Fruit fly (Drosophila melanogaster) whole organism, embryonic: ENCODE data around the gene Dis3.

Source experiments
- CG10462 ChIP-seq: fragments of 200-800 bp; sonication (Bioruptor generic); optimal IDR thresholded peaks from 2 replicates; lab custom pipeline; 2016; ENCODE audit warnings: missing biosample characterization, missing genetic modification characterization
- CG11085 ChIP-seq: fragments of 200-800 bp; sonication (Bioruptor generic); IDR thresholded peaks from 2 replicates; pipeline ENCODE4 v1.3.6; 2022; ENCODE audit warnings: missing biosample characterization, missing genetic modification characterization
- CG1602 ChIP-seq: fragments of 200-800 bp; sonication (Bioruptor generic); optimal IDR thresholded peaks from 3 replicates; lab custom pipeline; 2016; ENCODE audit warnings: missing biosample characterization, missing genetic modification characterization
- CG1647 ChIP-seq: fragments of 200-800 bp; sonication (Bioruptor generic); optimal IDR thresholded peaks from 3 replicates; lab custom pipeline; 2016; ENCODE audit warnings: missing biosample characterization, missing genetic modification characterization
- CG33213 ChIP-seq: fragments of 200-800 bp; sonication (Bioruptor generic); optimal IDR thresholded peaks from 3 replicates; lab custom pipeline; 2016; ENCODE audit warnings: missing biosample characterization, missing genetic modification characterization
- CG9932 ChIP-seq: fragments of 200-800 bp; sonication (Bioruptor generic); IDR thresholded peaks from 2 replicates; pipeline ENCODE4 v1.3.6; 2022; ENCODE audit warnings: missing biosample characterization, missing genetic modification characterization
- dan ChIP-seq: fragments of 200-800 bp; sonication (Bioruptor generic); IDR thresholded peaks from 2 replicates; pipeline ENCODE4 v1.3.6; 2022; ENCODE audit warnings: missing biosample characterization, missing genetic modification characterization
- sens-2 ChIP-seq: fragments of 200-800 bp; sonication (Bioruptor generic); IDR thresholded peaks from 2 replicates; pipeline ENCODE4 v1.3.6; 2022; ENCODE audit warnings: missing biosample characterization, missing genetic modification characterization

DNA sequence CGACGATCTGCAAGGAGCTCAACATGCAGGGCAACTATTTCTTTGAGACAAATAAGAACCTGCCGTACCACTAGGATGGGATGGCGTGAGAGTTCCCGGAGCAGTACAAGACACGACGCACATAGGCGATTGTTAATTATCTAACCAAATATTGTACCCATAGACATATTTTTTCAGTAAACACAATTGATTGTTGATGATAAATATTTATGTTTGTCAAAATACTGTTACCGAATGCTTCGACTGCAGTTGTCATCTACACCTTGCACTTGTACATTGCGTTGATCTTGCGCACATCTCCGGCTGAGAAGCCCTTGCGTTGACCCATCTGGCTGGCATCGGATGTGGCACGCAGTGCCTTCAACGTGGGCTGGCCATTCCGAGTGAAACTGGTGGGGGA lies 40.1 kb upstream of the Dis3 start:
- TF ChIP-seq CG10462 (GFP tag; lab: Kevin White, UChicago): no peak
- no peak for TF ChIP-seq dan (GFP tag; lab: Robert Waterston, UW)
- no peak for TF ChIP-seq CG1647 (GFP tag; lab: Kevin White, UChicago)
- no peak for TF ChIP-seq CG1602 (GFP tag; lab: Kevin White, UChicago)
- no peak for TF ChIP-seq CG11085
- TF ChIP-seq sens-2 (GFP tag; lab: Robert Waterston, UW): no peak
- no peak for TF ChIP-seq CG33213 (GFP tag; lab: Kevin White, UChicago)
- no peak for TF ChIP-seq CG9932 (GFP tag; lab: Robert Waterston, UW)
